Worm (Caenorhabditis elegans): ENCODE results near the gene Y94H6A.10.

DNA sequence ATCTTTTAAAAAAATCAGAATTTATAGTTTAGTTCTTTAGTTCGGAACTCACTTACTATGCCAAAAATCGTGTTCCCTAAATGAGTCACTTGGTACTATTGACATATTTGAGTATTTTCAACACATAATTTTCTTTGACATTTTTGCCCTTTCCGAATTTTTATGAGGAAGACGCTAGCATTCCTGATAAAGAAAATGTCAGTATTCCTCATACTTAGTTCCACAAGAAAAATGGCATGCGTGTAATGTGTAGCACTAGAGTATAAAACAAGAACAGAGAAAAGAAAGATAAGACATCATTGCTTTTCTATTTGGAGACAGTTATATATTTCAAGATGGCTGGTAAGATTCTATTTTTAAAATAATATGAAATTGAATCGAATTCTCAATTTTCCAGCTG lies 19.5 kb upstream of the Y94H6A.10 start, which contains the start of gene Y94H6A.2:
- TF ChIP-seq jun-1 (tag; optimal IDR thresholded peaks at IDR 0.05) (no peak), ztf-11 (tag; optimal IDR thresholded peaks at IDR 0.05) (no peak), lin-39 (tag; optimal IDR thresholded peaks at IDR 0.05) (no peak), unc-62 (GFP tag; optimal IDR thresholded peaks at IDR 0.05) (no peak), skn-1 (tag; optimal IDR thresholded peaks at IDR 0.05) (no peak), fkh-2 (tag; optimal IDR thresholded peaks at IDR 0.05) (no peak), zag-1 (tag; optimal IDR thresholded peaks at IDR 0.05) (no peak), egl-5 (tag; optimal IDR thresholded peaks at IDR 0.05) (no peak), nhr-25 (tag; optimal IDR thresholded peaks at IDR 0.05) (no peak), nhr-237 (tag; optimal IDR thresholded peaks at IDR 0.05) (no peak), lin-15B (tag; optimal IDR thresholded peaks at IDR 0.05) (no peak)

Data from whole organism, L3 larva.